Worm (Caenorhabditis elegans) whole organism, L1 larva: Measurements from ENCODE around the gene daf-15.

Experiments used
- C34B4.2 ChIP-seq: sonication (generic microtip); optimal IDR thresholded peaks from 2 replicates; lab custom pipeline; 2017; ENCODE audit warnings: mild to moderate bottlenecking, missing genetic modification characterization, missing compliant biosample characterization
- aly-2 ChIP-seq: fragments of 150-350 bp; optimal IDR thresholded peaks from 2 replicates; lab custom pipeline; 2014; ENCODE audit warnings: missing biosample characterization, missing genetic modification characterization
- ceh-63 ChIP-seq: fragments of 200-800 bp; sonication (Bioruptor generic); optimal IDR thresholded peaks from 2 replicates; lab custom pipeline; 2018; ENCODE audit warnings: mild to moderate bottlenecking, missing genetic modification characterization, missing compliant biosample characterization
- ceh-82 ChIP-seq, 3 experiments: fragments of 150-350 bp in 1 of 3; sonication (generic microtip) in 2 of 3; optimal IDR thresholded peaks; 2 replicates each; lab custom pipeline; 2014 to 2017; ENCODE audit warnings: missing biosample characterization in 3 of 3, missing genetic modification characterization in 3 of 3
- dpl-1 ChIP-seq, 3 experiments: fragments of 150-350 bp in 2 of 3; sonication (generic microtip) in 1 of 3; optimal IDR thresholded peaks; 2 replicates each; lab custom pipeline; 2014 to 2017; ENCODE audit warnings: missing biosample characterization in 3 of 3, missing genetic modification characterization in 3 of 3, missing genetic modification reagents in 3 of 3
- dsc-1 ChIP-seq: sonication (generic microtip); optimal IDR thresholded peaks from 2 replicates; lab custom pipeline; 2016; ENCODE audit warnings: mild to moderate bottlenecking, missing genetic modification characterization, missing compliant biosample characterization
- efl-1 ChIP-seq, 4 experiments: fragments of 150-350 bp; optimal IDR thresholded peaks in 3 of 4; peaks in 1 of 4; 1 replicate in 1 of 4; 2 replicates in 3 of 4; lab custom pipeline; 2014; ENCODE audit warnings: missing biosample characterization in 2 of 4, missing genetic modification characterization in 2 of 4, missing genetic modification reagents in 2 of 4
- egl-13 ChIP-seq: sonication (generic microtip); optimal IDR thresholded peaks from 2 replicates; lab custom pipeline; 2016; ENCODE audit warnings: missing genotype, missing genetic modification reagents, missing genetic modification characterization, missing compliant biosample characterization
- elt-2 ChIP-seq: sonication (generic microtip); optimal IDR thresholded peaks from 2 replicates; lab custom pipeline; 2016; ENCODE audit warnings: missing genetic modification characterization, mild to moderate bottlenecking, inconsistent platforms, missing compliant biosample characterization, missing genetic modification reagents
- elt-3 ChIP-seq, 6 experiments: fragments of 150-350 bp in 1 of 6; sonication (generic microtip); optimal IDR thresholded peaks; 2 replicates each; lab custom pipeline; 2017 to 2018; ENCODE audit warnings: missing biosample characterization in 6 of 6, missing genetic modification characterization in 6 of 6, inconsistent platforms in 1 of 6
- ets-5 ChIP-seq: fragments of 200-800 bp; sonication (Bioruptor generic); IDR thresholded peaks from 2 replicates; pipeline ENCODE4 v1.3.6; 2022; ENCODE audit warnings: missing genetic modification characterization, missing compliant biosample characterization
- fos-1 ChIP-seq: fragments of 150-350 bp; optimal IDR thresholded peaks from 2 replicates; lab custom pipeline; 2014; ENCODE audit warnings: missing biosample characterization, missing genetic modification characterization
- irx-1 ChIP-seq: sonication (generic microtip); optimal IDR thresholded peaks from 2 replicates; lab custom pipeline; 2016; ENCODE audit warnings: missing genetic modification characterization, missing compliant biosample characterization
- isw-1 ChIP-seq: fragments of 200-800 bp; sonication (Bioruptor generic); IDR thresholded peaks from 2 replicates; pipeline ENCODE4 v1.3.6; 2022; ENCODE audit warnings: missing genetic modification characterization, missing compliant biosample characterization
- jun-1 ChIP-seq: fragments of 150-350 bp; optimal IDR thresholded peaks from 2 replicates; lab custom pipeline; 2014; ENCODE audit warnings: missing biosample characterization, missing genetic modification reagents, missing genetic modification characterization
- lin-35 ChIP-seq, 2 experiments: fragments of 150-350 bp; optimal IDR thresholded peaks; 2 replicates each; lab custom pipeline; 2014; ENCODE audit warnings: missing biosample characterization in 2 of 2, missing genetic modification characterization in 2 of 2, missing genetic modification reagents in 2 of 2
- lsy-2 ChIP-seq, 2 experiments: fragments of 150-350 bp; optimal IDR thresholded peaks; 2 replicates each; lab custom pipeline; 2014; ENCODE audit warnings: missing biosample characterization in 2 of 2, missing genetic modification characterization in 2 of 2
- mab-9 ChIP-seq: fragments of 200-800 bp; sonication (Bioruptor generic); IDR thresholded peaks from 2 replicates; pipeline ENCODE4 v1.3.6; 2022; ENCODE audit warnings: missing genetic modification reagents, missing genetic modification characterization, missing compliant biosample characterization
- nhr-19 ChIP-seq: fragments of 200-800 bp; sonication (Bioruptor generic); conservative IDR thresholded peaks from 2 replicates; pipeline ENCODE4 v1.3.6; 2022; ENCODE audit warnings: missing genetic modification characterization, missing compliant biosample characterization
- nhr-47 ChIP-seq: sonication (generic microtip); optimal IDR thresholded peaks from 2 replicates; lab custom pipeline; 2016; ENCODE audit warnings: mild to moderate bottlenecking, missing genetic modification characterization, moderate library complexity, missing compliant biosample characterization
- nhr-71 ChIP-seq: sonication (generic microtip); optimal IDR thresholded peaks from 2 replicates; lab custom pipeline; 2016; ENCODE audit warnings: mild to moderate bottlenecking, missing genetic modification characterization, moderate library complexity, missing compliant biosample characterization
- nhr-76 ChIP-seq: sonication (generic microtip); optimal IDR thresholded peaks from 2 replicates; lab custom pipeline; 2017; ENCODE audit warnings: missing biosample characterization, missing genetic modification characterization
- nhr-85 ChIP-seq: sonication (generic microtip); peaks from one replicate; lab custom pipeline; 2016; ENCODE audit warnings: missing genetic modification characterization, inconsistent platforms, missing compliant biosample characterization
- pag-3 ChIP-seq: sonication (generic microtip); optimal IDR thresholded peaks from 2 replicates; lab custom pipeline; 2017; ENCODE audit warnings: missing genetic modification characterization, mild to moderate bottlenecking, missing compliant biosample characterization, antibody characterized with exemption, borderline replicate concordance; ENCODE audit not compliant: insufficient read depth
- pax-3 ChIP-seq: fragments of 200-800 bp; sonication (Bioruptor generic); optimal IDR thresholded peaks from 2 replicates; lab custom pipeline; 2018; ENCODE audit warnings: mild to moderate bottlenecking, missing genetic modification characterization, moderate library complexity, missing compliant biosample characterization
- pqm-1 ChIP-seq: sonication (generic microtip); optimal IDR thresholded peaks from 3 replicates; lab custom pipeline; 2017; ENCODE audit warnings: missing biosample characterization, missing genetic modification characterization
- rnt-1 ChIP-seq: sonication (generic microtip); optimal IDR thresholded peaks from 2 replicates; lab custom pipeline; 2016; ENCODE audit warnings: mild to moderate bottlenecking, missing genetic modification characterization, moderate library complexity, missing compliant biosample characterization
- snu-23 ChIP-seq: sonication (generic microtip); optimal IDR thresholded peaks from 2 replicates; lab custom pipeline; 2016; ENCODE audit warnings: missing genetic modification characterization, missing compliant biosample characterization
- swsn-7 ChIP-seq: sonication (generic microtip); optimal IDR thresholded peaks from 2 replicates; lab custom pipeline; 2016; ENCODE audit warnings: missing genetic modification characterization, missing compliant biosample characterization
- tbx-2 ChIP-seq: sonication (generic microtip); optimal IDR thresholded peaks from 2 replicates; lab custom pipeline; 2016; ENCODE audit warnings: missing genetic modification characterization, missing compliant biosample characterization
- unc-130 ChIP-seq: fragments of 150-350 bp; optimal IDR thresholded peaks from 2 replicates; lab custom pipeline; 2017; ENCODE audit warnings: missing biosample characterization, missing genetic modification characterization, inconsistent platforms
- unc-30 ChIP-seq: sonication (generic microtip); optimal IDR thresholded peaks from 2 replicates; lab custom pipeline; 2017; ENCODE audit warnings: missing biosample characterization, missing genetic modification characterization
- xbp-1 ChIP-seq: sonication (generic microtip); optimal IDR thresholded peaks from 2 replicates; lab custom pipeline; 2016; ENCODE audit warnings: missing genetic modification characterization, missing compliant biosample characterization
- zag-1 ChIP-seq: fragments of 150-350 bp; optimal IDR thresholded peaks from 2 replicates; lab custom pipeline; 2014; ENCODE audit warnings: missing biosample characterization, missing genetic modification characterization
- ztf-11 ChIP-seq, 2 experiments: sonication (generic microtip); optimal IDR thresholded peaks; 2 replicates each; lab custom pipeline; 2016 to 2017; ENCODE audit warnings: missing genetic modification characterization in 2 of 2, missing biosample characterization in 1 of 2, missing compliant biosample characterization in 1 of 2

The daf-15 gene

DNA sequence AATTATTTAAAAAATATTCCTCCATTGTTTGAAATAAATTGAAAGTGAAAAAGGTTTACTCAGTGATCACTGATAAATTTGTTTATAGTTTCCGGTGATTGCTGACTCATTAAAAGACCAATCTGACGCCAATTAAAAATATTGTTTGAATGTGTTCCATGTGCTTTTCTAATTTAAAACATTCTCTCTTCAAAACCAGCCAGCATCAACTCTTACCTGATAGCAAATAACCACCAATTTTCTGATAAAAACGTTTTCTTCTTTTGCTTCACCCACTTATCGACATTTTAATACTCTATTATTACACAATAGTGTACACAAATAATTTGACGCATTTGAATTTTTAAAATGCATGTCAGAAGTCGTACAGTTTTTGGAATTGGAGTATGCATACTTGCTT lies 15.7 kb downstream of the daf-15 start, which contains the start of gene F56D5.6:
F56D5.6 (plus strand) TSS at position 208 of the 400 bp plus-strand sequence.
- TF ChIP-seq C34B4.2 (tag; lab: Kevin White, UChicago), result no peak
- TF ChIP-seq elt-3 (tag; optimal IDR thresholded peaks at IDR 0.05; lab: Kevin White, UChicago), result no peak
- TF ChIP-seq elt-2, result peak; percentile 17
- no peak for TF ChIP-seq jun-1 (tag; lab: Kevin White, UChicago)
- TF ChIP-seq zag-1 (tag; lab: Kevin White, UChicago), result no peak
- no peak for TF ChIP-seq ztf-11 (tag; optimal IDR thresholded peaks at IDR 0.05; lab: Kevin White, UChicago)

DNA sequence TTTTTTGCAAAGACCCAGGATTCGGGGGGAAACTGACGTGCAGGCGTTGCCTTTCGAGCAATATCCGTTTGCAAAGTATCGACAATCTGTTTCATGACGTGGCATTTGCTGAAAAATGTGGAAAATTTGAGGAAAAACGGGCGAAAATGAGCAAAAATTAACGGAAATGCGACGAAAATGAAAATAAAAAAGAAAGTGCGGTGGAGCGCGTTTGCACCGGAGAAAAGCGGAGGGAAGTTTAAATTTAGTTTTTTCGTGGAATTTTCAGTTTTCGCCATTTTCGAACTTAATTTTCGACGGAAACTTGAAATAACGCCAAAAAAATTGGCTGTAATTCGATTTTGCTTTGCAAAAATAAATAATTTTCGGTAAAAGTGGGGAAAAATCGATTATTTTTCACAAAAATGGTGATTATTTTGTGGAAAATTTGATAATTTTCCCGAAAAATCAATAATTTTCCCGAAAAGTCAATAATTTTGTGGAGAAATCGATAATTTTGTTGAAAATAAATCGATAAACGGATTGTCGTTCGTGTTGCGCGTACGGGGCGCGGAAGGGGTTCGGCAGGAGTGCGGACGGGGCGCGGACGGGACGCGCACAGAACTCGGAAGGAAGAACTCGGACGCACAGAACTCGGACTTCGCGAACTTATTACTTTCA lies 17.9 kb downstream of the daf-15 start:
- TF ChIP-seq swsn-7 (tag; lab: Kevin White, UChicago) (peak; percentile 10), dsc-1 (tag; lab: Kevin White, UChicago) (peak; percentile 17), unc-30 (tag; lab: Kevin White, UChicago) (no peak), nhr-71 (peak; percentile 49), rnt-1 (tag; lab: Kevin White, UChicago) (peak; percentile 45), nhr-85 (tag; lab: Kevin White, UChicago) (peak; percentile 75), irx-1 (tag; lab: Kevin White, UChicago) (peak; percentile 38), ceh-82 (tag; optimal IDR thresholded peaks at IDR 0.05; lab: Kevin White, UChicago) (peak in 1 of 3 experiments; percentile 8), isw-1 (GFP tag; lab: Robert Waterston, UW) (peak; percentile 55), nhr-76 (tag; lab: Kevin White, UChicago) (no peak), pag-3 (no peak), xbp-1 (tag; lab: Kevin White, UChicago) (peak; percentile 45), fos-1 (tag; lab: Kevin White, UChicago) (no peak), tbx-2 (peak; percentile 22), snu-23 (GFP tag; lab: Kevin White, UChicago) (peak; percentile 22), ceh-63 (GFP tag; lab: Kevin White, UChicago) (no peak), lsy-2 (tag; optimal IDR thresholded peaks at IDR 0.05; lab: Kevin White, UChicago) (peak in 1 of 2 experiments; percentile 39), dpl-1 (GFP tag; optimal IDR thresholded peaks at IDR 0.05; lab: Kevin White, UChicago) (peak; percentile 87 to 90 (median 90)), nhr-47 (tag; lab: Kevin White, UChicago) (peak; percentile 57), nhr-19 (peak; percentile 36; the same call in 1 of the 2 replicates), efl-1 (optimal IDR thresholded peaks at IDR 0.05; lab: Kevin White, UChicago) (peak; percentile 93 to 96), efl-1 (GFP tag; optimal IDR thresholded peaks at IDR 0.05 in 1 of 2; lab: Kevin White, UChicago) (peak; percentile 92 to 99), lin-35 (GFP tag; optimal IDR thresholded peaks at IDR 0.05; lab: Kevin White, UChicago) (peak; percentile 87 to 93), aly-2 (no peak)

DNA sequence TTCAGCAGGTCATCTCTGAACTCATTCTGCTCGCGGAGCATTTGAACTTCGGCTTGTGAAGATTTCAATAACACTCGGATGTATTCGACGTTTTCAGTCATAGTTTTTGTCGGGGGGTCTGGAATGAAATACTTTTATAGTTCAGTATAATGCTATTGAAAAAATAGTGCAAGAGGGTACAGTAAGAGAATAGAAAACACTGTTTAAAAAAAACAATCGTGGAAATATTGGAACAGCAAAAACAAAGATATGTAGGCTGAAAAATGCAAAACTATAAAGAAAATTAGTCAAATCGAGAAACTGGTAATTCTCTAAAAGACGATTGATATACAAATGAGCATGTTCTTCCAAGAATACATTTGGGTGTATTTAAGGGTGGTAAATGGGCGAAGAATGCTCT lies 22.0 kb downstream of the daf-15 start, which contains the start of gene F56D5.5:
F56D5.5 (minus strand) TSS at position 101 of the 400 bp plus-strand sequence.
- no peak for TF ChIP-seq ets-5 (GFP tag; lab: Robert Waterston, UW)
- no peak for TF ChIP-seq aly-2
- TF ChIP-seq pqm-1 (tag; lab: Kevin White, UChicago), result no peak
- TF ChIP-seq fos-1 (tag; lab: Kevin White, UChicago), result no peak
- no peak for TF ChIP-seq pax-3 (tag; lab: Kevin White, UChicago)
- TF ChIP-seq mab-9, result no peak
- TF ChIP-seq, all 84 proteins: peak for 0

DNA sequence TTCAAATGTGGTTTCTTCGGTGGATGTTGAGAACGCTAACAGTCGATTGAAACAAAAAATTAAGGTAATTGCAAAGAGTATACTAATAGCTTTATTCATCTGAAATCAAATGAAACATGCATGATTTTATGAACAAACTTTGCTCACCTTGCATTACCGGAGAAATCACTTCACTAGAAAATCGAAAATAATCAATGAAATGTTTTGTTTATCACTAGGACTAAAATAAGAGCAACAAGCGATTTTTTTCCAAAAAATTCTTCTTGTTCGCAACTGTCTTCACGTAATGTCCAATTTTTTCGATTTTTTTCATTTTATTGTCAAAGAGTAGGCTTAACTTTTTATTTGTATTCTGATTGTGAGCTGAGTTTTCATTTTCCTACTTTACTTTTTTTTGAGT lies 36.4 kb downstream of the daf-15 start, which contains the start of gene F56D5.9:
F56D5.9 (minus strand) TSS at position 101 of the 400 bp plus-strand sequence.
- TF ChIP-seq efl-1 (optimal IDR thresholded peaks at IDR 0.05; lab: Kevin White, UChicago) (no peak), efl-1 (GFP tag; optimal IDR thresholded peaks at IDR 0.05 in 1 of 2; lab: Kevin White, UChicago) (peak in 1 of 2 experiments; percentile 62), egl-13 (no peak), zag-1 (tag; lab: Kevin White, UChicago) (no peak), pag-3 (no peak), unc-130 (tag; lab: Kevin White, UChicago) (no peak)
